Worm (Caenorhabditis elegans) whole organism, young adult: ENCODE measurements around the gene cnep-1.

Experiments
- pha-4 ChIP-seq: fragments of 150-350 bp; sonication (generic microtip); optimal IDR thresholded peaks from 2 replicates; lab custom pipeline; 2014; ENCODE audit warnings: missing biosample characterization, missing genetic modification reagents, missing genetic modification characterization
- repo-1 ChIP-seq: sonication (generic microtip); optimal IDR thresholded peaks from 2 replicates; lab custom pipeline; 2017; ENCODE audit warnings: mild to moderate bottlenecking, missing genetic modification characterization, missing compliant biosample characterization

DNA sequence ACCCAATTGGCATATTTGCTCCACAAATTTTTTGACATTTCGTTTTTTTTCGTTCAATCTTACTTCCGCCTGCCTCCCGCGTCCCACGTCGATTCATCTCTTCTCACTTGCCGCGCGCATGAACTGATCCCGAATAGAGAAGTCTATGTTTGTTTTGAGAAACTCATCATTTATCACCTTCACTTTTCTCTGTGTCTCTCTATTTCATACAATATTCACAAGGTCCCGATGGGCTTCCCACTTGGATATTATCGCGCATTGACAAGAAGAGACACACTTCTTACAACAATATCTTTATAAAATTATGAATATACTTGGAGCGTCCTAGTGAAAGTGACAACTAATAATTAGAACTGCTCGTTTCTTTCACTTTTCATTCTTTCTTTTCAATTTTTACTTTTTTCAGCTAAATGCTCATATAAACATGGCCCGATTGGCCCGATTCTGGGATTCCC is 48.4 kb downstream of the cnep-1 start, which contains the start of gene insc-1:
- TF ChIP-seq repo-1 (tag; lab: Kevin White, UChicago) (no peak), pha-4 (tag; lab: Kevin White, UChicago) (no peak)
